Worm (Caenorhabditis elegans) whole organism, dauer: Measurements from ENCODE around the gene F35H10.10.

Experiments
- unc-62 ChIP-seq: sonication (generic microtip); optimal IDR thresholded peaks from 2 replicates; lab custom pipeline; 2017; ENCODE audit warnings: missing biosample characterization, missing genetic modification reagents, missing genetic modification characterization

Gene F35H10.10

ce11 chrIV:8289580-8290323, 23.0 kb downstream of the F35H10.10 start, which contains the start of gene daf-31:
daf-31 (plus strand) TSS chrIV:8290273.
- TF ChIP-seq unc-62, result no peak

ce11 chrIV:8289505-8289579, 23.4 kb downstream of the F35H10.10 start, which contains the start of gene nucl-1:
nucl-1 (minus strand) TSS chrIV:8289530.
- no peak for TF ChIP-seq unc-62

- TF ChIP-seq unc-62, result no peak
Observed at ce11 chrIV:8289105-8289504, 23.6 kb downstream of the F35H10.10 start.

ce11 chrIV:8287287-8287686, 25.5 kb downstream of the F35H10.10 start:
- TF ChIP-seq unc-62, result no peak

ce11 chrIV:8286352-8286751, 26.4 kb downstream of the F35H10.10 start, which contains the start of gene K07H8.9:
K07H8.9 (minus strand) TSS chrIV:8286476.
- TF ChIP-seq unc-62, result no peak

- TF ChIP-seq unc-62, result no peak
Observed at ce11 chrIV:8283214-8283613, 29.5 kb downstream of the F35H10.10 start.

ce11 chrIV:8276609-8277008, 36.1 kb downstream of the F35H10.10 start, which contains the start of gene K07H8.12:
K07H8.12 (minus strand) TSS chrIV:8276709.
- no peak for TF ChIP-seq unc-62

ce11 chrIV:8275232-8275631, 37.5 kb downstream of the F35H10.10 start, which contains the start of gene K07H8.11:
K07H8.11 (minus strand) TSS chrIV:8275332.
- TF ChIP-seq unc-62, result no peak

ce11 chrIV:8273334-8273733, 39.4 kb downstream of the F35H10.10 start:
- TF ChIP-seq unc-62, result no peak

- no peak for TF ChIP-seq unc-62
Observed at ce11 chrIV:8268024-8268423, 44.7 kb downstream of the F35H10.10 start, which contains the start of the genes K07H8.5 and K07H8.8. K07H8.5 (plus strand) TSS chrIV:8268324. K07H8.8 (minus strand) TSS chrIV:8268412.

ce11 chrIV:8266024-8266949, 46.5 kb downstream of the F35H10.10 start:
- no peak for TF ChIP-seq unc-62

- TF ChIP-seq unc-62, result no peak
Observed at ce11 chrIV:8262671-8263070, 50.1 kb downstream of the F35H10.10 start.

- TF ChIP-seq unc-62, result no peak
Observed at ce11 chrIV:8260848-8261638, 51.7 kb downstream of the F35H10.10 start, which contains the start of gene vit-6. vit-6 (plus strand) TSS chrIV:8261157.

ce11 chrIV:8259904-8260303, 52.8 kb downstream of the F35H10.10 start, which contains the start of gene K07H8.7:
K07H8.7 (minus strand) TSS chrIV:8260004.
- TF ChIP-seq unc-62, result no peak
